Fruit fly (Drosophila melanogaster) whole organism, embryonic: ENCODE results near the gene CG8630.

ENCODE experiments used
- CG12391 ChIP-seq: fragments of 200-800 bp; sonication (Bioruptor generic); optimal IDR thresholded peaks from 3 replicates; lab custom pipeline; 2018; ENCODE audit warnings: missing biosample characterization, mild to moderate bottlenecking, missing genetic modification characterization, moderate library complexity
- CG17328 ChIP-seq: fragments of 200-800 bp; sonication (Bioruptor generic); IDR thresholded peaks from 2 replicates; pipeline ENCODE4 v1.3.6; 2022; ENCODE audit warnings: missing biosample characterization, missing genetic modification characterization
- CG17385 ChIP-seq: fragments of 200-800 bp; sonication (Bioruptor generic); optimal IDR thresholded peaks from 3 replicates; lab custom pipeline; 2018; ENCODE audit warnings: missing biosample characterization, mild to moderate bottlenecking, missing genetic modification characterization
- CG6854 ChIP-seq: fragments of 200-800 bp; sonication (Bioruptor generic); optimal IDR thresholded peaks from 3 replicates; lab custom pipeline; 2017; ENCODE audit warnings: missing biosample characterization, mild to moderate bottlenecking, missing genetic modification characterization
- CG8478 ChIP-seq: fragments of >200 bp; optimal IDR thresholded peaks from 2 replicates; lab custom pipeline; 2018
- CG8944 ChIP-seq: fragments of 200-800 bp; sonication (Bioruptor generic); optimal IDR thresholded peaks from 3 replicates; lab custom pipeline; 2016; ENCODE audit warnings: missing biosample characterization, missing genetic modification characterization
- Xrp1 ChIP-seq: fragments of 200-800 bp; sonication (Bioruptor generic); IDR thresholded peaks from 2 replicates; pipeline ENCODE4 v1.3.6; 2022; ENCODE audit warnings: missing biosample characterization, missing genetic modification characterization
- btn ChIP-seq: fragments of 200-800 bp; sonication (Bioruptor generic); optimal IDR thresholded peaks from 2 replicates; lab custom pipeline; 2016; ENCODE audit warnings: missing biosample characterization, missing genetic modification characterization
- caup ChIP-seq: fragments of 200-800 bp; sonication (Bioruptor generic); optimal IDR thresholded peaks from 3 replicates; lab custom pipeline; 2017; ENCODE audit warnings: missing biosample characterization, mild to moderate bottlenecking, missing genetic modification characterization, moderate library complexity; ENCODE audit not compliant: severe bottlenecking
- lov ChIP-seq, 2 experiments: fragments of 200-800 bp in 1 of 2; fragments of >200 bp in 1 of 2; sonication (Bioruptor generic) in 1 of 2; IDR thresholded peaks in 1 of 2; optimal IDR thresholded peaks in 1 of 2; 2 replicates in 1 of 2; 3 replicates in 1 of 2; pipeline versions ENCODE4 v1.3.6 to Lab custom; 2017 to 2022; ENCODE audit warnings: missing biosample characterization in 1 of 2, missing genetic modification characterization in 1 of 2
- slou ChIP-seq: fragments of 200-800 bp; sonication (Bioruptor generic); optimal IDR thresholded peaks from 3 replicates; lab custom pipeline; 2016; ENCODE audit warnings: missing biosample characterization, missing genetic modification characterization
- sob ChIP-seq: fragments of 200-800 bp; sonication (Bioruptor generic); IDR thresholded peaks from 2 replicates; pipeline ENCODE4 v1.3.6; 2022; ENCODE audit warnings: missing biosample characterization, missing genetic modification characterization

- TF ChIP-seq lov (optimal IDR thresholded peaks at IDR 0.05; lab: Kevin White, UChicago) (no peak), lov (GFP tag; IDR thresholded peaks at IDR 0.05; lab: Robert Waterston, UW) (no peak), btn (no peak), CG6854 (GFP tag; lab: Kevin White, UChicago) (no peak), CG17385 (no peak), caup (GFP tag; lab: Kevin White, UChicago) (no peak), sob (GFP tag; lab: Robert Waterston, UW) (no peak), CG12391 (no peak), CG8478 (lab: Kevin White, UChicago) (no peak), CG17328 (GFP tag; lab: Robert Waterston, UW) (no peak), CG8944 (no peak), slou (GFP tag; lab: Kevin White, UChicago) (no peak), Xrp1 (GFP tag; lab: Robert Waterston, UW) (no peak)
Observed at dm6 chr3R:13304512-13305069, 25.1 kb downstream of the CG8630 start.
